Worm (Caenorhabditis elegans) whole organism, L3 larva: ENCODE results near the gene C05D11.1.
A peak's percentile ranks its signal among the peaks of the same experiment; 100 is the strongest.

ENCODE experiments used
- R02D3.7 ChIP-seq: fragments of 150-350 bp; optimal IDR thresholded peaks from 2 replicates; lab custom pipeline; 2014; ENCODE audit warnings: missing biosample characterization, missing genetic modification characterization
- ZK546.5 ChIP-seq: sonication (generic microtip); optimal IDR thresholded peaks from 2 replicates; lab custom pipeline; 2017; ENCODE audit warnings: missing biosample characterization, missing genetic modification characterization
- aly-2 ChIP-seq: fragments of 150-350 bp; optimal IDR thresholded peaks from 2 replicates; lab custom pipeline; 2014; ENCODE audit warnings: missing biosample characterization, missing genetic modification characterization
- ama-1 ChIP-seq: fragments of 150-350 bp; optimal IDR thresholded peaks from 2 replicates; lab custom pipeline; 2018
- ceh-16 ChIP-seq: sonication (generic microtip); optimal IDR thresholded peaks from 2 replicates; lab custom pipeline; 2017; ENCODE audit warnings: missing biosample characterization, missing genetic modification characterization
- ceh-28 ChIP-seq: fragments of 150-350 bp; optimal IDR thresholded peaks from 2 replicates; lab custom pipeline; 2014; ENCODE audit warnings: missing biosample characterization, missing genetic modification reagents, missing genetic modification characterization
- ceh-82 ChIP-seq: fragments of 150-350 bp; optimal IDR thresholded peaks from 2 replicates; lab custom pipeline; 2014; ENCODE audit warnings: missing biosample characterization, missing genetic modification characterization
- ceh-9 ChIP-seq: sonication (generic microtip); optimal IDR thresholded peaks from 2 replicates; lab custom pipeline; 2018; ENCODE audit warnings: missing biosample characterization, missing genetic modification characterization
- daf-12 ChIP-seq: fragments of 150-350 bp; optimal IDR thresholded peaks from 2 replicates; lab custom pipeline; 2014; ENCODE audit warnings: missing biosample characterization, missing genetic modification reagents, missing genetic modification characterization
- egl-27 ChIP-seq: sonication (generic microtip); optimal IDR thresholded peaks from 4 replicates; lab custom pipeline; 2017; ENCODE audit warnings: missing biosample characterization, missing genetic modification reagents, missing genetic modification characterization
- egl-5 ChIP-seq: fragments of 150-350 bp; optimal IDR thresholded peaks from 2 replicates; lab custom pipeline; 2017; ENCODE audit warnings: missing biosample characterization, missing genetic modification reagents, missing genetic modification characterization, inconsistent platforms
- elt-1 ChIP-seq: fragments of 150-350 bp; optimal IDR thresholded peaks from 2 replicates; lab custom pipeline; 2014; ENCODE audit warnings: missing biosample characterization, missing genetic modification characterization
- elt-2 ChIP-seq: sonication (generic microtip); optimal IDR thresholded peaks from 2 replicates; lab custom pipeline; 2016; ENCODE audit warnings: missing genetic modification reagents, mild to moderate bottlenecking, missing genetic modification characterization, missing compliant biosample characterization
- elt-3 ChIP-seq, 3 experiments: fragments of 150-350 bp in 1 of 3; sonication (generic microtip) in 2 of 3; optimal IDR thresholded peaks; 2 replicates in 2 of 3; 4 replicates in 1 of 3; lab custom pipeline; 2014 to 2017; ENCODE audit warnings: missing biosample characterization in 3 of 3, missing genetic modification characterization in 3 of 3
- eor-1 ChIP-seq, 2 experiments: fragments of 150-350 bp; optimal IDR thresholded peaks; 2 replicates each; lab custom pipeline; 2014 to 2018; ENCODE audit warnings: missing biosample characterization in 2 of 2, missing genetic modification characterization in 2 of 2
- fkh-10 ChIP-seq: sonication (generic microtip); optimal IDR thresholded peaks from 2 replicates; lab custom pipeline; 2017; ENCODE audit warnings: missing biosample characterization, missing genetic modification reagents, missing genetic modification characterization
- fkh-2 ChIP-seq: fragments of 150-350 bp; optimal IDR thresholded peaks from 2 replicates; lab custom pipeline; 2014; ENCODE audit warnings: missing biosample characterization, missing genetic modification reagents, missing genetic modification characterization
- fos-1 ChIP-seq: fragments of 150-350 bp; optimal IDR thresholded peaks from 2 replicates; lab custom pipeline; 2014; ENCODE audit warnings: missing biosample characterization, missing genetic modification characterization
- hmg-11 ChIP-seq: sonication (generic microtip); optimal IDR thresholded peaks from 2 replicates; lab custom pipeline; 2016; ENCODE audit warnings: missing genetic modification characterization, missing compliant biosample characterization
- jun-1 ChIP-seq: fragments of 150-350 bp; optimal IDR thresholded peaks from 2 replicates; lab custom pipeline; 2014; ENCODE audit warnings: missing biosample characterization, missing genetic modification reagents, missing genetic modification characterization
- lin-15B ChIP-seq: fragments of 150-350 bp; optimal IDR thresholded peaks from 2 replicates; lab custom pipeline; 2014; ENCODE audit warnings: missing biosample characterization, missing genetic modification characterization
- lin-39 ChIP-seq: fragments of 150-350 bp; optimal IDR thresholded peaks from 2 replicates; lab custom pipeline; 2018; ENCODE audit warnings: missing biosample characterization, missing genetic modification reagents, missing genetic modification characterization
- mdl-1 ChIP-seq: fragments of 150-350 bp; optimal IDR thresholded peaks from 2 replicates; lab custom pipeline; 2014; ENCODE audit warnings: missing biosample characterization, missing genetic modification characterization
- nfya-1 ChIP-seq: sonication (generic microtip); optimal IDR thresholded peaks from 2 replicates; lab custom pipeline; 2017; ENCODE audit warnings: missing genetic modification characterization, mild to moderate bottlenecking, missing compliant biosample characterization, antibody characterized with exemption, moderate library complexity; ENCODE audit not compliant: insufficient read depth
- nhr-11 ChIP-seq: fragments of 150-350 bp; optimal IDR thresholded peaks from 2 replicates; lab custom pipeline; 2014; ENCODE audit warnings: missing biosample characterization, missing genetic modification characterization
- nhr-12 ChIP-seq: fragments of 150-350 bp; optimal IDR thresholded peaks from 2 replicates; lab custom pipeline; 2014; ENCODE audit warnings: missing biosample characterization, missing genetic modification characterization
- nhr-23 ChIP-seq: fragments of 150-350 bp; optimal IDR thresholded peaks from 2 replicates; lab custom pipeline; 2014; ENCODE audit warnings: missing biosample characterization, missing genetic modification reagents, missing genetic modification characterization
- nhr-237 ChIP-seq: fragments of 150-350 bp; optimal IDR thresholded peaks from 2 replicates; lab custom pipeline; 2014; ENCODE audit warnings: missing biosample characterization, missing genetic modification characterization
- nhr-25 ChIP-seq: sonication (generic microtip); optimal IDR thresholded peaks from 2 replicates; lab custom pipeline; 2017; ENCODE audit warnings: missing biosample characterization, missing genetic modification characterization
- nhr-28 ChIP-seq: fragments of 150-350 bp; optimal IDR thresholded peaks from 2 replicates; lab custom pipeline; 2014; ENCODE audit warnings: missing biosample characterization, missing genetic modification characterization
- nhr-43 ChIP-seq: sonication (generic microtip); optimal IDR thresholded peaks from 2 replicates; lab custom pipeline; 2016; ENCODE audit warnings: mild to moderate bottlenecking, missing genetic modification characterization, missing compliant biosample characterization; ENCODE audit not compliant: poor library complexity, severe bottlenecking
- nhr-67 ChIP-seq: fragments of 150-350 bp; optimal IDR thresholded peaks from 2 replicates; lab custom pipeline; 2014; ENCODE audit warnings: missing biosample characterization, missing genetic modification characterization
- nhr-76 ChIP-seq: fragments of 150-350 bp; sonication (generic microtip); optimal IDR thresholded peaks from 5 replicates; lab custom pipeline; 2014; ENCODE audit warnings: missing biosample characterization, missing genetic modification characterization
- nhr-77 ChIP-seq: fragments of 150-350 bp; optimal IDR thresholded peaks from 2 replicates; lab custom pipeline; 2014; ENCODE audit warnings: missing biosample characterization, missing genetic modification characterization
- pha-4 ChIP-seq: fragments of 150-350 bp; optimal IDR thresholded peaks from 2 replicates; lab custom pipeline; 2014; ENCODE audit warnings: missing biosample characterization, missing genetic modification reagents, missing genetic modification characterization
- pqm-1 ChIP-seq: fragments of 150-350 bp; optimal IDR thresholded peaks from 2 replicates; lab custom pipeline; 2017; ENCODE audit warnings: missing biosample characterization, missing genetic modification characterization, inconsistent platforms
- sea-2 ChIP-seq: fragments of 150-350 bp; sonication (generic microtip); optimal IDR thresholded peaks from 4 replicates; lab custom pipeline; 2014; ENCODE audit warnings: missing biosample characterization, missing genetic modification reagents, missing genetic modification characterization
- skn-1 ChIP-seq: fragments of 150-350 bp; optimal IDR thresholded peaks from 2 replicates; lab custom pipeline; 2014; ENCODE audit warnings: missing biosample characterization, missing genetic modification characterization
- snpc-4 ChIP-seq: fragments of 150-350 bp; optimal IDR thresholded peaks from 2 replicates; lab custom pipeline; 2014; ENCODE audit warnings: missing biosample characterization, missing genetic modification characterization
- tbx-2 ChIP-seq: sonication (generic microtip); optimal IDR thresholded peaks from 2 replicates; lab custom pipeline; 2016; ENCODE audit warnings: mild to moderate bottlenecking, missing genetic modification characterization, missing compliant biosample characterization
- unc-39 ChIP-seq: sonication (generic microtip); optimal IDR thresholded peaks from 4 replicates; lab custom pipeline; 2017; ENCODE audit warnings: missing biosample characterization, missing genetic modification characterization
- unc-62 ChIP-seq: fragments of 150-350 bp; sonication (generic microtip); optimal IDR thresholded peaks from 4 replicates; lab custom pipeline; 2014; ENCODE audit warnings: missing biosample characterization, missing genetic modification reagents, missing genetic modification characterization
- zag-1 ChIP-seq: fragments of 150-350 bp; optimal IDR thresholded peaks from 2 replicates; lab custom pipeline; 2014; ENCODE audit warnings: missing biosample characterization, missing genetic modification characterization
- ztf-11 ChIP-seq: fragments of 150-350 bp; optimal IDR thresholded peaks from 2 replicates; lab custom pipeline; 2014; ENCODE audit warnings: missing biosample characterization, missing genetic modification characterization
- ztf-4 ChIP-seq: fragments of 150-350 bp; optimal IDR thresholded peaks from 2 replicates; lab custom pipeline; 2014; ENCODE audit warnings: missing biosample characterization, missing genetic modification characterization

The C05D11.1 gene

DNA sequence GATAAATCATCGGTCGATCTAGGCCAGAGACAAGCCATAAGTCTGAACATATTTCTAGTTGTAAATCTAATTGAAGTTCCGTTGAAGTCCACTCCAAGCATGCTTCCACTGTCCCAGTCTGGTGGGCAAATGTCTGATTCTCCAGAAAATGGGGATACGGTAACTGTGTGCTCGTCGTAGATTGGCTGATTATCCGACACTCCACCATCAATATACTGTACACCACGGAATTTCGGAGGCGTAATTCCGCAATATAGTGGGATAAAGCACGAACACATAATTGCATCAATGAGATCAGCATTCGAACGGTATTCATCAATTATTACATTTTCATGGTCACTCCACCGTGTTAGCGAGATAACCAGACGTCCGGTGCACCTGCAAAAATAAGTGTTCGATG, 18.2 kb upstream of the C05D11.1 start:
- TF ChIP-seq nhr-25 (peak; percentile 61), tbx-2 (tag; lab: Kevin White, UChicago) (no peak), ama-1 (lab: Kevin White, UChicago) (peak; percentile 59)

DNA sequence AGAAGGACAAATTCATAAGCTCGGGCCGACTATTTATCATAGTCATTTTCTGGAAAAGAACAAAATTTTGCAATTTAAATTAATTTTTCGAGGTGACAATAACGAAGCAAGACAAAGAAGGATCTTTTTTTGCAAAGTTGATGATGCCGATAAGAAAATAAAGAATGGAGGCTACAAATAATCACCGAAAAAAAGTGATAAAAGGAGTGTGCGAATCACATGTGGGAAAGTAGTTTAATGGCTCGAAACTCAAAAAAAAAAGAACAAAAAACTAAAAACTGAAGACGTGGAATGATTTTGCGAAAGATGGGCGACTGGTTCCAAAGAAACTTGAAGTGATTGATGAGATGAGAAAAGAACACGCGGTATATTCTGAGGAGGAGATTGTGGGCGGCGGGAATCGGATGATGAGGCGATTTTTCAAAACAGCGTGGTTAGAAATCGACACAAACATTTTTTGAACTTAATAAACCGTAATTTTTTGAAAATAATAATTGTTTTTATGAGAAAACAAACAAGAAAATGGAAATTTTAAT, 16.9 kb upstream of the C05D11.1 start, which contains the start of gene atgl-1:
Gene atgl-1 (minus strand): TSS at position 51 of the 536 bp plus-strand sequence.
- peak; percentile 24 for TF ChIP-seq nhr-25
- no peak for TF ChIP-seq lin-39
- no peak for TF ChIP-seq mdl-1
- TF ChIP-seq ama-1 (lab: Kevin White, UChicago): peak; percentile 17

DNA sequence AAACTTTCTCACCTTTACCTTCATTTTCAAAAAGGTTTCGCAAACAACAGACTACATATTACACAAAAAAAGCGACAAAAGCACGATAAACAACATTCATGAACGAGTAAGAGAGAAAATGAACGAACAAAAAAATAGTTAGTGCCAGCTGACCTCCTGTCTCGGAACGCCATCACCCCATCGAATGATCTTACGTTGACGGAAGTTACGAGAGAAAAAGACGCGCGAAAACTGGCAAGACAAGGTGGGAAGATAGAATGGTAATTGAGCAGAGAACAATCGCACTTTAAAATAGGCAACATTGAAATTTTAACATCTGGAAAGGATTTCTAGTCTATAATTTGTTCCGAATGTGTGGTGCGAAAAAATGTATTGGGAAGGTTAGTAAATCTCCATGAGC, 16.2 kb upstream of the C05D11.1 start:
- TF ChIP-seq ceh-9 (tag; lab: Kevin White, UChicago) (no peak), ama-1 (lab: Kevin White, UChicago) (peak; percentile 42), fos-1 (tag; lab: Kevin White, UChicago) (no peak), lin-39 (no peak), nhr-25 (peak; percentile 61), elt-1 (tag; lab: Kevin White, UChicago) (no peak), nhr-11 (no peak), ceh-82 (no peak), nhr-43 (tag; lab: Kevin White, UChicago) (peak; percentile 12), nhr-23 (tag; lab: Kevin White, UChicago) (peak; percentile 34), ZK546.5 (no peak), skn-1 (no peak), eor-1 (tag; optimal IDR thresholded peaks at IDR 0.05; lab: Kevin White, UChicago) (no peak), lin-15B (tag; lab: Kevin White, UChicago) (no peak), nhr-76 (no peak), elt-3 (tag; optimal IDR thresholded peaks at IDR 0.05; lab: Kevin White, UChicago) (no peak), nhr-67 (tag; lab: Kevin White, UChicago) (no peak), jun-1 (no peak), ceh-28 (tag; lab: Kevin White, UChicago) (no peak), tbx-2 (tag; lab: Kevin White, UChicago) (no peak), sea-2 (GFP tag; lab: Kevin White, UChicago) (no peak), egl-27 (tag; lab: Kevin White, UChicago) (no peak), nhr-12 (tag; lab: Kevin White, UChicago) (no peak), R02D3.7 (no peak), nhr-77 (tag; lab: Kevin White, UChicago) (no peak), hmg-11 (tag; lab: Kevin White, UChicago) (no peak), mdl-1 (no peak), ztf-4 (tag; lab: Kevin White, UChicago) (no peak), ceh-16 (tag; lab: Kevin White, UChicago) (no peak), pha-4 (tag; lab: Kevin White, UChicago) (peak; percentile 28), daf-12 (no peak), nfya-1 (peak; percentile 10), fkh-2 (tag; lab: Kevin White, UChicago) (no peak), aly-2 (tag; lab: Kevin White, UChicago) (no peak), zag-1 (tag; lab: Kevin White, UChicago) (no peak), egl-5 (peak; percentile 32), snpc-4 (peak; percentile 30), nhr-28 (no peak), unc-62 (GFP tag; lab: Kevin White, UChicago) (no peak)

DNA sequence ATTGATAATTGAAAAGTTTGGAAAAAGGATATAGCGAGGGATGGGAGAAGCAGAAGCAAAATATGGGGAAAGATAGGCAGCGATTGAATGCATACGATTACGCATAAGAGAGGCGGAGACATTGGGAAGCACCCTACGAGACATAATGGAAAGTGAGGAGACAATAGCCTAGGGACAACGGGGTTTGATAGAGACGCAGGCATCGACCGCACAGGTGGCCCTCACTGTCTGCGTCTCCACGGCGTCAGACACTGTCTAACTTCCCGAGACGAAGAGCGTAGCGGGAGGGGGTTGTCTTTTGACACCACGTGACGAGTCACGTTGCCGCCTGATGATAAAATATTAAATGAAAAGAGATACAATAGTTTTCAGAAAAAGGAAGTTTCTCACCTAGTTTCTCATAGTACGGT, 15.4 kb upstream of the C05D11.1 start:
- TF ChIP-seq snpc-4 (peak; percentile 35), nhr-237 (tag; lab: Kevin White, UChicago) (no peak), ceh-16 (tag; lab: Kevin White, UChicago) (no peak), sea-2 (GFP tag; lab: Kevin White, UChicago) (no peak), unc-62 (GFP tag; lab: Kevin White, UChicago) (peak; percentile 53), fkh-2 (tag; lab: Kevin White, UChicago) (no peak), egl-27 (tag; lab: Kevin White, UChicago) (peak; percentile 63), elt-2 (peak; percentile 92), lin-39 (peak; percentile 79), fkh-10 (GFP tag; lab: Kevin White, UChicago) (no peak), nhr-23 (tag; lab: Kevin White, UChicago) (peak; percentile 97), nhr-28 (no peak), nhr-76 (no peak), nhr-11 (peak; percentile 30), jun-1 (peak; percentile 88), R02D3.7 (peak; percentile 65), lin-15B (tag; lab: Kevin White, UChicago) (peak; percentile 50), nhr-25 (peak; percentile 92), ZK546.5 (no peak), eor-1 (tag; optimal IDR thresholded peaks at IDR 0.05; lab: Kevin White, UChicago) (peak in 1 of 2 experiments; percentile 21), ztf-4 (tag; lab: Kevin White, UChicago) (no peak), ztf-11 (no peak), nhr-12 (tag; lab: Kevin White, UChicago) (no peak), ama-1 (lab: Kevin White, UChicago) (peak; percentile 75), fos-1 (tag; lab: Kevin White, UChicago) (no peak), egl-5 (no peak), pqm-1 (tag; lab: Kevin White, UChicago) (peak; percentile 67), elt-1 (tag; lab: Kevin White, UChicago) (peak; percentile 9), unc-39 (tag; lab: Kevin White, UChicago) (no peak), hmg-11 (tag; lab: Kevin White, UChicago) (peak; percentile 66), ceh-82 (peak; percentile 22)
